Worm (Caenorhabditis elegans): ENCODE measurements around the gene wago-10.
A peak's percentile ranks its signal among the peaks of the same experiment; 100 is the strongest.

DNA sequence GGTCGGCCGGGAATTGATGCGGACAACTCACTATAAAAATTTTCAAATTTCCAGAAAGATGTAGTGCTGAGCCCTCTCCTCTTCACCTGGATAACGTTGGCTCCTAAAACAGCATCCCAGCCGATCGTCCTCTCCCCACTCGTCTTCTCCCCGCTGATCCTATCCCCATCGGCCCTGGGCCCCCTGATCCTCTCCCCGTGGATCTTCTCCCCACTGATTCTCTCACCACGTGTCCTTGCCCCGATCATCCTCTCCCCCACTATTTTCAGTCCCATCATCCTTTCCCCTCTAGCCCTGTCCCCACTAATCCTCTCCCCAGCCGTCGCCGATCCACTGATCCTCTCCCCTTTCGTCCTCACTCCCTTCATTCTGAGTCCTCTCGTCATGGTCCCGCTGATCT is 30.0 kb downstream of the wago-10 start:
- TF ChIP-seq ref-1 (GFP tag; conservative IDR thresholded peaks at IDR 0.05) (no peak), cog-1 (tag; optimal IDR thresholded peaks at IDR 0.05) (no peak), med-1 (GFP tag; optimal IDR thresholded peaks at IDR 0.05; ENCODE audit: insufficient read depth) (no peak), tab-1 (GFP tag; IDR thresholded peaks at IDR 0.05) (no peak), T22C8.4 (GFP tag; IDR thresholded peaks at IDR 0.05) (no peak), flt-1 (GFP tag; IDR thresholded peaks at IDR 0.05) (0 out of 2 replicates have a peak, but pooled peaks have one; percentile 31), ztf-29 (GFP tag; IDR thresholded peaks at IDR 0.05) (no peak), klf-2 (GFP tag; conservative IDR thresholded peaks at IDR 0.05) (no peak), ztf-23 (GFP tag; IDR thresholded peaks at IDR 0.05) (no peak)
